Fruit fly (Drosophila melanogaster) whole organism, prepupa: ENCODE results near the gene CG10802.

Experiments
- Blimp-1 ChIP-seq: fragments of 200-800 bp; sonication (Bioruptor generic); optimal IDR thresholded peaks from 3 replicates; lab custom pipeline; 2017; ENCODE audit warnings: missing biosample characterization, missing genetic modification characterization, mild to moderate bottlenecking, moderate library complexity, missing genetic modification reagents
- CG10631 ChIP-seq: fragments of 200-800 bp; sonication (Bioruptor generic); optimal IDR thresholded peaks from 2 replicates; lab custom pipeline; 2016; ENCODE audit warnings: missing biosample characterization, missing genetic modification characterization
- CG11294 ChIP-seq: fragments of 200-800 bp; sonication (Bioruptor generic); IDR thresholded peaks from 2 replicates; pipeline ENCODE4 v1.3.6; 2022; ENCODE audit warnings: missing biosample characterization, missing genetic modification characterization
- CG11762 ChIP-seq: fragments of 200-800 bp; sonication (Bioruptor generic); optimal IDR thresholded peaks from 3 replicates; lab custom pipeline; 2016; ENCODE audit warnings: missing biosample characterization, missing genetic modification characterization; ENCODE audit not compliant: insufficient read depth
- CG11902 ChIP-seq: fragments of 200-800 bp; sonication (Bioruptor generic); optimal IDR thresholded peaks from 3 replicates; lab custom pipeline; 2016; ENCODE audit warnings: missing biosample characterization, missing genetic modification characterization
- CG15336 ChIP-seq: fragments of 200-800 bp; sonication (Bioruptor generic); IDR thresholded peaks from 2 replicates; pipeline ENCODE4 v1.3.6; 2022; ENCODE audit warnings: missing biosample characterization, missing genetic modification characterization
- CG16779 ChIP-seq: fragments of 200-800 bp; sonication (Bioruptor generic); optimal IDR thresholded peaks from 3 replicates; lab custom pipeline; 2017; ENCODE audit warnings: missing biosample characterization, mild to moderate bottlenecking, missing genetic modification characterization
- CG3032 ChIP-seq: fragments of 200-800 bp; optimal IDR thresholded peaks from 2 replicates; lab custom pipeline; 2019; ENCODE audit warnings: missing biosample characterization, mild to moderate bottlenecking, missing genetic modification characterization, moderate library complexity
- CG31627 ChIP-seq: fragments of 200-800 bp; sonication (Bioruptor generic); optimal IDR thresholded peaks from 3 replicates; lab custom pipeline; 2016; ENCODE audit warnings: missing biosample characterization, missing genetic modification characterization
- CG32006 ChIP-seq: fragments of 200-800 bp; sonication (Bioruptor generic); optimal IDR thresholded peaks from 3 replicates; lab custom pipeline; 2017; ENCODE audit warnings: missing biosample characterization, mild to moderate bottlenecking, missing genetic modification characterization
- CG3919 ChIP-seq: fragments of 200-800 bp; sonication (Bioruptor generic); optimal IDR thresholded peaks from 3 replicates; lab custom pipeline; 2016; ENCODE audit warnings: missing biosample characterization, missing genetic modification characterization
- CG4318 ChIP-seq: fragments of 200-800 bp; sonication (Bioruptor generic); optimal IDR thresholded peaks from 3 replicates; lab custom pipeline; 2017; ENCODE audit warnings: missing biosample characterization, mild to moderate bottlenecking, missing genetic modification characterization
- CG6163 ChIP-seq: fragments of 200-800 bp; sonication (Bioruptor generic); IDR thresholded peaks from 3 replicates; pipeline ENCODE4 v1.3.6; 2022; ENCODE audit warnings: missing biosample characterization, missing genetic modification characterization
- CG6276 ChIP-seq: fragments of 200-800 bp; sonication (Bioruptor generic); optimal IDR thresholded peaks from 2 replicates; lab custom pipeline; 2017; ENCODE audit warnings: missing biosample characterization, mild to moderate bottlenecking, missing genetic modification characterization
- CG6792 ChIP-seq: fragments of 200-800 bp; sonication (Bioruptor generic); optimal IDR thresholded peaks from 3 replicates; lab custom pipeline; 2016; ENCODE audit warnings: missing biosample characterization, missing genetic modification characterization
- CG6808 ChIP-seq: fragments of 200-800 bp; sonication (Bioruptor generic); optimal IDR thresholded peaks from 3 replicates; lab custom pipeline; 2017; ENCODE audit warnings: missing biosample characterization, missing genetic modification characterization, mild to moderate bottlenecking, moderate library complexity, missing genetic modification reagents
- CG6854 ChIP-seq: fragments of 200-800 bp; sonication (Bioruptor generic); optimal IDR thresholded peaks from 2 replicates; lab custom pipeline; 2017; ENCODE audit warnings: missing biosample characterization, mild to moderate bottlenecking, missing genetic modification characterization
- CG7368 ChIP-seq: fragments of 200-800 bp; sonication (Bioruptor generic); optimal IDR thresholded peaks from 3 replicates; lab custom pipeline; 2016; ENCODE audit warnings: missing biosample characterization, missing genetic modification characterization
- CG8119 ChIP-seq: fragments of 200-800 bp; sonication (Bioruptor generic); IDR thresholded peaks from 3 replicates; pipeline ENCODE4 v1.3.6; 2022; ENCODE audit warnings: missing biosample characterization, missing genetic modification characterization
- CG8319 ChIP-seq: fragments of 200-800 bp; sonication (Bioruptor generic); optimal IDR thresholded peaks from 3 replicates; lab custom pipeline; 2016; ENCODE audit warnings: missing biosample characterization, missing genetic modification characterization
- CG8632 ChIP-seq: fragments of 200-800 bp; sonication (Bioruptor generic); optimal IDR thresholded peaks from 3 replicates; lab custom pipeline; 2016; ENCODE audit warnings: missing biosample characterization, missing genetic modification characterization
- CG9139 ChIP-seq: fragments of 200-800 bp; sonication (Bioruptor generic); optimal IDR thresholded peaks from 3 replicates; lab custom pipeline; 2017; ENCODE audit warnings: missing biosample characterization, mild to moderate bottlenecking, missing genetic modification characterization
- Eip75B ChIP-seq: fragments of 200-800 bp; sonication (Bioruptor generic); optimal IDR thresholded peaks from 3 replicates; lab custom pipeline; 2016; ENCODE audit warnings: missing biosample characterization, missing genetic modification characterization
- Eip78C ChIP-seq: fragments of 200-800 bp; sonication (Bioruptor generic); peaks from one replicate; lab custom pipeline; 2016; ENCODE audit warnings: missing biosample characterization, missing genetic modification characterization
- Eip93F ChIP-seq: fragments of 200-800 bp; sonication (Bioruptor generic); optimal IDR thresholded peaks from 2 replicates; lab custom pipeline; 2016; ENCODE audit warnings: missing biosample characterization, mild to moderate bottlenecking, missing genetic modification characterization
- Ets21C ChIP-seq: fragments of 200-800 bp; sonication (Bioruptor generic); optimal IDR thresholded peaks from 3 replicates; lab custom pipeline; 2016; ENCODE audit warnings: missing biosample characterization, missing genetic modification characterization
- Ets96B ChIP-seq: fragments of 200-800 bp; optimal IDR thresholded peaks from 2 replicates; lab custom pipeline; 2019; ENCODE audit warnings: missing biosample characterization, mild to moderate bottlenecking, missing genetic modification characterization, moderate library complexity
- Gug ChIP-seq: fragments of 200-800 bp; sonication (Bioruptor generic); IDR thresholded peaks from 2 replicates; pipeline ENCODE4 v1.3.6; 2022; ENCODE audit warnings: missing biosample characterization, missing genetic modification characterization
- Hr38 ChIP-seq: sonication (Bioruptor generic); optimal IDR thresholded peaks from 2 replicates; lab custom pipeline; 2016; ENCODE audit warnings: missing biosample characterization, missing genetic modification characterization
- Hr4 ChIP-seq: fragments of 200-800 bp; sonication (Bioruptor generic); optimal IDR thresholded peaks from 3 replicates; lab custom pipeline; 2016; ENCODE audit warnings: missing biosample characterization, missing genetic modification characterization
- Lpt ChIP-seq: fragments of 200-800 bp; sonication (Bioruptor generic); optimal IDR thresholded peaks from 3 replicates; lab custom pipeline; 2016; ENCODE audit warnings: missing biosample characterization, missing genetic modification characterization
- Met ChIP-seq: fragments of 200-800 bp; sonication (Bioruptor generic); optimal IDR thresholded peaks from 3 replicates; lab custom pipeline; 2016; ENCODE audit warnings: missing biosample characterization, missing genetic modification characterization
- Smox ChIP-seq: fragments of 200-800 bp; sonication (Bioruptor generic); optimal IDR thresholded peaks from 3 replicates; lab custom pipeline; 2016; ENCODE audit warnings: missing biosample characterization, missing genetic modification characterization
- Sox14 ChIP-seq: fragments of 200-800 bp; sonication (Bioruptor generic); optimal IDR thresholded peaks from 3 replicates; lab custom pipeline; 2016; ENCODE audit warnings: missing biosample characterization, missing genetic modification characterization
- achi ChIP-seq: fragments of 200-800 bp; sonication (Bioruptor generic); optimal IDR thresholded peaks from 3 replicates; lab custom pipeline; 2016; ENCODE audit warnings: missing biosample characterization, missing genetic modification characterization
- acj6 ChIP-seq: fragments of 200-800 bp; sonication (Bioruptor generic); optimal IDR thresholded peaks from 3 replicates; lab custom pipeline; 2016; ENCODE audit warnings: missing biosample characterization, missing genetic modification characterization
- cyc ChIP-seq: fragments of 200-800 bp; sonication (Bioruptor generic); optimal IDR thresholded peaks from 3 replicates; lab custom pipeline; 2016; ENCODE audit warnings: missing biosample characterization, missing genetic modification characterization
- dac ChIP-seq: fragments of 200-800 bp; sonication (Bioruptor generic); optimal IDR thresholded peaks from 2 replicates; lab custom pipeline; 2017; ENCODE audit warnings: missing biosample characterization, mild to moderate bottlenecking, missing genetic modification characterization
- dsx ChIP-seq: fragments of 200-800 bp; optimal IDR thresholded peaks from 3 replicates; lab custom pipeline; 2019; ENCODE audit warnings: missing biosample characterization, mild to moderate bottlenecking, missing genetic modification characterization, moderate library complexity; ENCODE audit not compliant: poor library complexity, severe bottlenecking
- fd59A ChIP-seq: fragments of 200-800 bp; sonication (Bioruptor generic); optimal IDR thresholded peaks from 2 replicates; lab custom pipeline; 2017; ENCODE audit warnings: missing biosample characterization, mild to moderate bottlenecking, missing genetic modification characterization, missing genetic modification reagents
- fd85E ChIP-seq: fragments of 200-800 bp; sonication (Bioruptor generic); optimal IDR thresholded peaks from 3 replicates; lab custom pipeline; 2016; ENCODE audit warnings: missing biosample characterization, missing genetic modification characterization
- lz ChIP-seq: fragments of 200-800 bp; sonication (Bioruptor generic); optimal IDR thresholded peaks from 3 replicates; lab custom pipeline; 2016; ENCODE audit warnings: missing biosample characterization, missing genetic modification characterization
- pdm3 ChIP-seq: fragments of 200-800 bp; sonication (Bioruptor generic); optimal IDR thresholded peaks from 3 replicates; lab custom pipeline; 2016; ENCODE audit warnings: missing biosample characterization, missing genetic modification characterization
- spab ChIP-seq: fragments of 200-800 bp; sonication (Bioruptor generic); optimal IDR thresholded peaks from 2 replicates; lab custom pipeline; 2017; ENCODE audit warnings: missing biosample characterization, mild to moderate bottlenecking, missing genetic modification characterization, missing genetic modification reagents
- ss ChIP-seq, 2 experiments: fragments of 200-800 bp; sonication (Bioruptor generic); optimal IDR thresholded peaks; 2 replicates in 1 of 2; 3 replicates in 1 of 2; lab custom pipeline; 2017 to 2018; ENCODE audit warnings: mild to moderate bottlenecking in 2 of 2, missing biosample characterization in 2 of 2, missing genetic modification characterization in 2 of 2, moderate library complexity in 1 of 2
- svp ChIP-seq: fragments of 200-800 bp; sonication (Bioruptor generic); peaks from one replicate; lab custom pipeline; 2016; ENCODE audit warnings: missing biosample characterization, missing genetic modification characterization
- topi ChIP-seq: fragments of 200-800 bp; sonication (Bioruptor generic); optimal IDR thresholded peaks from 3 replicates; lab custom pipeline; 2016; ENCODE audit warnings: missing biosample characterization, missing genetic modification characterization
- vri ChIP-seq: fragments of 200-800 bp; sonication (Bioruptor generic); optimal IDR thresholded peaks from 3 replicates; lab custom pipeline; 2016; ENCODE audit warnings: missing biosample characterization, mild to moderate bottlenecking, missing genetic modification characterization

CG10802 gene

dm6 chrX:3446650-3447049, 36.1 kb upstream of the CG10802 start (continued):
- TF ChIP-seq CG7368 (no peak), CG11902 (GFP tag; lab: Kevin White, UChicago) (no peak), CG8632 (GFP tag; lab: Kevin White, UChicago) (no peak), Smox (GFP tag; lab: Kevin White, UChicago) (no peak), pdm3 (GFP tag; lab: Kevin White, UChicago) (no peak)
- TF ChIP-seq, all 60 proteins: peak for 7

dm6 chrX:3447718-3448523, 34.8 kb upstream of the CG10802 start:
- TF ChIP-seq CG7368 = peak; percentile 30
- TF ChIP-seq pdm3 (GFP tag; lab: Kevin White, UChicago) = no peak
- TF ChIP-seq CG10631 = peak; percentile 8
- TF ChIP-seq CG8319 (GFP tag; lab: Kevin White, UChicago) = peak; percentile 7
- TF ChIP-seq svp (GFP tag; lab: Kevin White, UChicago) = peak; percentile 61
- TF ChIP-seq CG6276 = peak; percentile 39
- peak; percentile 34 for TF ChIP-seq Sox14 (GFP tag; lab: Kevin White, UChicago)
- TF ChIP-seq Eip78C = peak; percentile 66
- no peak for TF ChIP-seq ss (GFP tag; optimal IDR thresholded peaks at IDR 0.05; lab: Kevin White, UChicago)
- peak; percentile 54; the same call in 1 of the 3 replicates for TF ChIP-seq CG6163
- TF ChIP-seq CG15336 (GFP tag; lab: Robert Waterston, UW) = peak; percentile 50; the same call in 1 of the 2 replicates
- TF ChIP-seq Gug (GFP tag; lab: Robert Waterston, UW) = peak; percentile 55
- no peak for TF ChIP-seq vri (GFP tag; lab: Kevin White, UChicago)
- TF ChIP-seq CG31627 (GFP tag; lab: Kevin White, UChicago) = peak; percentile 34
- TF ChIP-seq CG6808 (GFP tag; lab: Kevin White, UChicago) = no peak
- no peak for TF ChIP-seq CG16779
- no peak for TF ChIP-seq Lpt (GFP tag; lab: Kevin White, UChicago)
- no peak for TF ChIP-seq CG6854 (GFP tag; lab: Kevin White, UChicago)
- peak; percentile 10 for TF ChIP-seq CG11762 (GFP tag; lab: Kevin White, UChicago)
- peak; percentile 17 for TF ChIP-seq Ets96B (tag; lab: Kevin White, UChicago)
- no peak for TF ChIP-seq Blimp-1
- TF ChIP-seq CG3032 = no peak
- peak; percentile 58 for TF ChIP-seq CG11294 (GFP tag; lab: Robert Waterston, UW)
- TF ChIP-seq CG8119 = peak; percentile 49
- no peak for TF ChIP-seq dsx (GFP tag; lab: Kevin White, UChicago)
- peak; percentile 63 for TF ChIP-seq CG32006 (GFP tag; lab: Kevin White, UChicago)
- TF ChIP-seq Hr38 (GFP tag; lab: Kevin White, UChicago) = no peak
- TF ChIP-seq spab (GFP tag; lab: Kevin White, UChicago) = no peak
- TF ChIP-seq topi (GFP tag; lab: Kevin White, UChicago) = peak; percentile 61
- TF ChIP-seq fd85E = no peak
- no peak for TF ChIP-seq fd59A (GFP tag; lab: Kevin White, UChicago)
- TF ChIP-seq Smox (GFP tag; lab: Kevin White, UChicago) = peak; percentile 20
- TF ChIP-seq Eip93F (GFP tag; lab: Kevin White, UChicago) = no peak
- TF ChIP-seq lz (GFP tag; lab: Kevin White, UChicago) = peak; percentile 16
- peak; percentile 33 for TF ChIP-seq cyc (GFP tag; lab: Kevin White, UChicago)
- TF ChIP-seq CG3919 (GFP tag; lab: Kevin White, UChicago) = peak; percentile 18
- no peak for TF ChIP-seq CG9139 (GFP tag; lab: Kevin White, UChicago)
- peak; percentile 24 for TF ChIP-seq dac (GFP tag; lab: Kevin White, UChicago)
- no peak for TF ChIP-seq Eip75B (GFP tag; lab: Kevin White, UChicago)
- peak; percentile 8 for TF ChIP-seq achi
- TF ChIP-seq CG4318 = no peak
- peak; percentile 40 for TF ChIP-seq Hr4
- peak; percentile 21 for TF ChIP-seq CG6792 (GFP tag; lab: Kevin White, UChicago)
- peak; percentile 60 for TF ChIP-seq Met
- TF ChIP-seq acj6 (GFP tag; lab: Kevin White, UChicago) = no peak
- no peak for TF ChIP-seq Ets21C (GFP tag; lab: Kevin White, UChicago)
